Fruit fly (Drosophila melanogaster) whole organism, adult: ENCODE results near the gene Cp7Fc.

Experiments used
- CG11617 ChIP-seq: fragments of 200-800 bp; sonication (Bioruptor generic); optimal IDR thresholded peaks from 2 replicates; lab custom pipeline; 2017; ENCODE audit warnings: mild to moderate bottlenecking, missing biosample characterization, missing genetic modification reagents, missing genetic modification characterization
- CG14711 ChIP-seq: fragments of 200-800 bp; sonication (Bioruptor generic); optimal IDR thresholded peaks from 2 replicates; lab custom pipeline; 2018; ENCODE audit warnings: missing biosample characterization, mild to moderate bottlenecking, missing genetic modification characterization, moderate library complexity
- CG1620 ChIP-seq: fragments of 200-800 bp; sonication (Bioruptor generic); optimal IDR thresholded peaks from 2 replicates; lab custom pipeline; 2016; ENCODE audit warnings: missing biosample characterization, missing genetic modification characterization
- CG33017 ChIP-seq: fragments of 200-800 bp; sonication (Bioruptor generic); optimal IDR thresholded peaks from 2 replicates; lab custom pipeline; 2018; ENCODE audit warnings: missing biosample characterization, mild to moderate bottlenecking, missing genetic modification characterization, moderate library complexity
- CG5204 ChIP-seq: fragments of 200-800 bp; sonication (Bioruptor generic); optimal IDR thresholded peaks from 2 replicates; lab custom pipeline; 2016; ENCODE audit warnings: missing biosample characterization, missing genetic modification characterization
- CG7045 ChIP-seq: fragments of 200-800 bp; sonication (Bioruptor generic); optimal IDR thresholded peaks from 2 replicates; lab custom pipeline; 2017; ENCODE audit warnings: missing biosample characterization, mild to moderate bottlenecking, missing genetic modification characterization
- CG7101 ChIP-seq: fragments of 200-800 bp; sonication (Bioruptor generic); optimal IDR thresholded peaks from 2 replicates; lab custom pipeline; 2018; ENCODE audit warnings: missing biosample characterization, mild to moderate bottlenecking, missing genetic modification characterization, moderate library complexity
- Clk ChIP-seq: fragments of 200-800 bp; sonication (Bioruptor generic); optimal IDR thresholded peaks from 2 replicates; lab custom pipeline; 2017; ENCODE audit warnings: missing biosample characterization, missing genetic modification characterization
- Crg-1 ChIP-seq: fragments of 200-800 bp; sonication (Bioruptor generic); optimal IDR thresholded peaks from 2 replicates; lab custom pipeline; 2016; ENCODE audit warnings: missing biosample characterization, missing genetic modification characterization
- Hr96 ChIP-seq: fragments of 200-800 bp; sonication (Bioruptor generic); optimal IDR thresholded peaks from 2 replicates; lab custom pipeline; 2016; ENCODE audit warnings: missing biosample characterization, missing genetic modification characterization
- Mnt ChIP-seq: fragments of 200-800 bp; sonication (Bioruptor generic); optimal IDR thresholded peaks from 2 replicates; lab custom pipeline; 2016; ENCODE audit warnings: missing biosample characterization, mild to moderate bottlenecking, missing genetic modification characterization
- bab1 ChIP-seq: fragments of 200-800 bp; sonication (Bioruptor generic); optimal IDR thresholded peaks from 3 replicates; lab custom pipeline; 2019; ENCODE audit warnings: missing biosample characterization, mild to moderate bottlenecking, missing genetic modification characterization, moderate library complexity
- cic ChIP-seq: fragments of 200-800 bp; sonication (Bioruptor generic); optimal IDR thresholded peaks from 2 replicates; lab custom pipeline; 2017; ENCODE audit warnings: missing biosample characterization, mild to moderate bottlenecking, missing genetic modification characterization, moderate library complexity
- cnc ChIP-seq, 2 experiments: fragments of >200 bp; optimal IDR thresholded peaks; 2 replicates each; lab custom pipeline; 2017
- kay ChIP-seq: fragments of 200-800 bp; sonication (Bioruptor generic); peaks from one replicate; lab custom pipeline; 2016; ENCODE audit warnings: missing biosample characterization, missing genetic modification characterization, borderline replicate concordance
- ovo ChIP-seq: fragments of 200-800 bp; sonication (Bioruptor generic); optimal IDR thresholded peaks from 2 replicates; lab custom pipeline; 2016; ENCODE audit warnings: missing biosample characterization, missing genetic modification characterization
- pad ChIP-seq: fragments of 200-800 bp; sonication (Bioruptor generic); optimal IDR thresholded peaks from 3 replicates; lab custom pipeline; 2017; ENCODE audit warnings: missing biosample characterization, missing genetic modification characterization, mild to moderate bottlenecking, moderate library complexity, missing genetic modification reagents
- tj ChIP-seq: fragments of 200-800 bp; sonication (Bioruptor generic); optimal IDR thresholded peaks from 3 replicates; lab custom pipeline; 2017; ENCODE audit warnings: missing biosample characterization, mild to moderate bottlenecking, missing genetic modification characterization, moderate library complexity
- toe ChIP-seq: fragments of 200-800 bp; sonication (Bioruptor generic); optimal IDR thresholded peaks from 2 replicates; lab custom pipeline; 2016; ENCODE audit warnings: missing biosample characterization, missing genetic modification characterization

Cp7Fc gene

dm6 chrX:8491452-8492046, 14.6 kb downstream of the Cp7Fc start:
- peak; percentile 95 for TF ChIP-seq bab1
- TF ChIP-seq cnc (optimal IDR thresholded peaks at IDR 0.05; lab: Kevin White, UChicago) = no peak
- peak; percentile 31 for TF ChIP-seq CG1620 (GFP tag; lab: Kevin White, UChicago)
- TF ChIP-seq kay = no peak
- no peak for TF ChIP-seq Mnt
- no peak for TF ChIP-seq Hr96 (GFP tag; lab: Kevin White, UChicago)
- no peak for TF ChIP-seq CG5204 (GFP tag; lab: Kevin White, UChicago)

dm6 chrX:8492849-8493248, 15.9 kb downstream of the Cp7Fc start:
- TF ChIP-seq CG1620 (GFP tag; lab: Kevin White, UChicago) (peak; percentile 58), Clk (GFP tag; lab: Kevin White, UChicago) (no peak), CG5204 (GFP tag; lab: Kevin White, UChicago) (no peak), pad (GFP tag; lab: Kevin White, UChicago) (peak; percentile 58), Crg-1 (GFP tag; lab: Kevin White, UChicago) (peak; percentile 68), kay (no peak), CG7101 (tag; lab: Kevin White, UChicago) (peak; percentile 80), CG7045 (GFP tag; lab: Kevin White, UChicago) (peak; percentile 67), CG14711 (tag; lab: Kevin White, UChicago) (peak; percentile 82), CG33017 (tag; lab: Kevin White, UChicago) (peak; percentile 22), CG11617 (GFP tag; lab: Kevin White, UChicago) (peak; percentile 36), tj (GFP tag; lab: Kevin White, UChicago) (peak; percentile 47), bab1 (peak; percentile 99)

dm6 chrX:8493473-8493872, 16.6 kb downstream of the Cp7Fc start:
- peak; percentile 12 for TF ChIP-seq CG7101 (tag; lab: Kevin White, UChicago)
- peak; percentile 60 for TF ChIP-seq bab1
- TF ChIP-seq ovo (GFP tag; lab: Kevin White, UChicago) = peak; percentile 21
- no peak for TF ChIP-seq toe

dm6 chrX:8496362-8496761, 19.4 kb downstream of the Cp7Fc start:
- peak; percentile 4 for TF ChIP-seq cic (GFP tag; lab: Kevin White, UChicago)
- no peak for TF ChIP-seq CG7101 (tag; lab: Kevin White, UChicago)
- no peak for TF ChIP-seq Mnt
- TF ChIP-seq CG5204 (GFP tag; lab: Kevin White, UChicago) = no peak

- TF ChIP-seq CG7101 (tag; lab: Kevin White, UChicago) = peak; percentile 1
- TF ChIP-seq CG1620 (GFP tag; lab: Kevin White, UChicago) = no peak
Measured at dm6 chrX:8497604-8498232, 20.8 kb downstream of the Cp7Fc start.

- no peak for TF ChIP-seq toe
- TF ChIP-seq CG7101 (tag; lab: Kevin White, UChicago) = no peak
- TF ChIP-seq CG5204 (GFP tag; lab: Kevin White, UChicago) = no peak
- no peak for TF ChIP-seq bab1
- TF ChIP-seq kay = no peak
- TF ChIP-seq cnc (optimal IDR thresholded peaks at IDR 0.05; lab: Kevin White, UChicago) = no peak
- TF ChIP-seq pad (GFP tag; lab: Kevin White, UChicago) = no peak
- TF ChIP-seq CG7045 (GFP tag; lab: Kevin White, UChicago) = no peak
- no peak for TF ChIP-seq CG11617 (GFP tag; lab: Kevin White, UChicago)
- no peak for TF ChIP-seq ovo (GFP tag; lab: Kevin White, UChicago)
- no peak for TF ChIP-seq Hr96 (GFP tag; lab: Kevin White, UChicago)
Measured at dm6 chrX:8499151-8499550, 22.2 kb downstream of the Cp7Fc start.

dm6 chrX:8501374-8501773, 24.5 kb downstream of the Cp7Fc start:
- TF ChIP-seq tj (GFP tag; lab: Kevin White, UChicago) = no peak
- TF ChIP-seq cic (GFP tag; lab: Kevin White, UChicago) = no peak
- TF ChIP-seq CG7101 (tag; lab: Kevin White, UChicago) = no peak
- no peak for TF ChIP-seq cnc (optimal IDR thresholded peaks at IDR 0.05; lab: Kevin White, UChicago)

dm6 chrX:8502053-8502452, 25.1 kb downstream of the Cp7Fc start:
- TF ChIP-seq kay (no peak), cnc (optimal IDR thresholded peaks at IDR 0.05; lab: Kevin White, UChicago) (no peak), cic (GFP tag; lab: Kevin White, UChicago) (peak; percentile 38), tj (GFP tag; lab: Kevin White, UChicago) (no peak), ovo (GFP tag; lab: Kevin White, UChicago) (no peak), toe (no peak)
